Worm (Caenorhabditis elegans): ENCODE data around the gene pyt-1.

Gene pyt-1

ce11 chrV:10204863-10205338 lies 24.2 kb downstream of the pyt-1 start, which contains the start of the genes ZK856.19 and ZK856.11 (continued):
- no peak for TF ChIP-seq dmd-9 (GFP tag; IDR thresholded peaks at IDR 0.05)
- no peak for TF ChIP-seq zip-11 (GFP tag; IDR thresholded peaks at IDR 0.05)

ce11 chrV:10203435-10204009 lies 25.6 kb downstream of the pyt-1 start, which contains the start of gene chpf-1:
chpf-1 (minus strand) TSS chrV:10203485.
- no peak for TF ChIP-seq sdz-12 (GFP tag; optimal IDR thresholded peaks at IDR 0.05)
- no peak for TF ChIP-seq unc-62 (GFP tag; optimal IDR thresholded peaks at IDR 0.05 in 1 of 2)
- TF ChIP-seq unc-62 (tag; optimal IDR thresholded peaks at IDR 0.05) = no peak
- TF ChIP-seq nhr-76 (tag; optimal IDR thresholded peaks at IDR 0.05) = no peak
- TF ChIP-seq tag-97 (GFP tag; IDR thresholded peaks at IDR 0.05) = no peak
- TF ChIP-seq mdt-29 (GFP tag; IDR thresholded peaks at IDR 0.05) = no peak
- TF ChIP-seq lsy-2 (tag; optimal IDR thresholded peaks at IDR 0.05) = peak in 1 of 2 experiments; percentile 23
- TF ChIP-seq nhr-77 (tag; optimal IDR thresholded peaks at IDR 0.05) = no peak
- TF ChIP-seq zip-11 (GFP tag; IDR thresholded peaks at IDR 0.05) = no peak
- TF ChIP-seq ztf-11 (tag; optimal IDR thresholded peaks at IDR 0.05) = no peak
- no peak for TF ChIP-seq attf-4 (tag; optimal IDR thresholded peaks at IDR 0.05)
- no peak for TF ChIP-seq dpl-1 (GFP tag; optimal IDR thresholded peaks at IDR 0.05)
- TF ChIP-seq zfp-2 (tag; optimal IDR thresholded peaks at IDR 0.05) = no peak
- TF ChIP-seq hlh-30 (tag; optimal IDR thresholded peaks at IDR 0.05; ENCODE audit: insufficient read depth) = peak; percentile 39
- TF ChIP-seq zfp-3 (GFP tag; conservative IDR thresholded peaks at IDR 0.05) = no peak
- no peak for TF ChIP-seq unc-39 (tag; optimal IDR thresholded peaks at IDR 0.05)
- TF ChIP-seq skn-1 (tag; optimal IDR thresholded peaks at IDR 0.05) = no peak
- peak; percentile 26 for TF ChIP-seq duxl-1 (tag; optimal IDR thresholded peaks at IDR 0.05; ENCODE audit: poor library complexity)
- TF ChIP-seq fkh-10 (GFP tag; optimal IDR thresholded peaks at IDR 0.05) = no peak
- TF ChIP-seq set-16 (GFP tag; IDR thresholded peaks at IDR 0.05) = no peak
- TF ChIP-seq zip-2 (tag; optimal IDR thresholded peaks at IDR 0.05) = no peak
- TF ChIP-seq nhr-48 (tag; optimal IDR thresholded peaks at IDR 0.05) = no peak
- no peak for TF ChIP-seq Y5F2A.4 (GFP tag; optimal IDR thresholded peaks at IDR 0.05)
- no peak for TF ChIP-seq F37D6.2 (tag; optimal IDR thresholded peaks at IDR 0.05)
- no peak for TF ChIP-seq aly-2 (tag; optimal IDR thresholded peaks at IDR 0.05)
- no peak for TF ChIP-seq F26F4.8 (GFP tag; conservative IDR thresholded peaks at IDR 0.05)
- no peak for TF ChIP-seq mxl-3 (GFP tag; optimal IDR thresholded peaks at IDR 0.05)
- no peak for TF ChIP-seq ztf-7 (tag; optimal IDR thresholded peaks at IDR 0.05)
- TF ChIP-seq tra-1 (GFP tag; IDR thresholded peaks at IDR 0.05) = no peak
- TF ChIP-seq vab-7 (GFP tag; IDR thresholded peaks at IDR 0.05) = no peak
- no peak for TF ChIP-seq daf-19 (GFP tag; conservative IDR thresholded peaks at IDR 0.05)
- TF ChIP-seq fos-1 (tag; optimal IDR thresholded peaks at IDR 0.05) = no peak
- no peak for TF ChIP-seq unc-130 (GFP tag; optimal IDR thresholded peaks at IDR 0.05)
- TF ChIP-seq nhr-102 (tag; optimal IDR thresholded peaks at IDR 0.05) = no peak
- no peak for TF ChIP-seq daf-8 (GFP tag; IDR thresholded peaks at IDR 0.05)
- TF ChIP-seq nhr-28 (tag; optimal IDR thresholded peaks at IDR 0.05) = peak; percentile 81
- no peak for TF ChIP-seq ceh-82 (tag; optimal IDR thresholded peaks at IDR 0.05)
- TF ChIP-seq snpc-1.2 (GFP tag; IDR thresholded peaks at IDR 0.05) = no peak
- no peak for TF ChIP-seq lim-7 (GFP tag; IDR thresholded peaks at IDR 0.05)
- peak; percentile 29 for TF ChIP-seq mes-2 (tag; optimal IDR thresholded peaks at IDR 0.05; ENCODE audit: poor library complexity, severe bottlenecking)
- TF ChIP-seq madf-9 (GFP tag; conservative IDR thresholded peaks at IDR 0.05) = no peak
- no peak for TF ChIP-seq php-3 (GFP tag; IDR thresholded peaks at IDR 0.05)
- peak; percentile 69 for TF ChIP-seq hlh-11 (tag; optimal IDR thresholded peaks at IDR 0.05)
- peak; percentile 64 for TF ChIP-seq ceh-28 (tag; optimal IDR thresholded peaks at IDR 0.05)
- no peak for TF ChIP-seq ceh-20 (GFP tag; IDR thresholded peaks at IDR 0.05)
- TF ChIP-seq lin-1 (GFP tag; IDR thresholded peaks at IDR 0.05) = 0 out of 2 replicates have a peak, but pooled peaks have one; percentile 42
- TF ChIP-seq ceh-44 (GFP tag; IDR thresholded peaks at IDR 0.05) = no peak
- TF ChIP-seq nhr-11 (tag; optimal IDR thresholded peaks at IDR 0.05) = no peak
- no peak for TF ChIP-seq Y75B8A.6 (GFP tag; IDR thresholded peaks at IDR 0.05)
